Fruit fly (Drosophila melanogaster): Measurements from ENCODE around the gene alpha-Est2.

Gene alpha-Est2

DNA sequence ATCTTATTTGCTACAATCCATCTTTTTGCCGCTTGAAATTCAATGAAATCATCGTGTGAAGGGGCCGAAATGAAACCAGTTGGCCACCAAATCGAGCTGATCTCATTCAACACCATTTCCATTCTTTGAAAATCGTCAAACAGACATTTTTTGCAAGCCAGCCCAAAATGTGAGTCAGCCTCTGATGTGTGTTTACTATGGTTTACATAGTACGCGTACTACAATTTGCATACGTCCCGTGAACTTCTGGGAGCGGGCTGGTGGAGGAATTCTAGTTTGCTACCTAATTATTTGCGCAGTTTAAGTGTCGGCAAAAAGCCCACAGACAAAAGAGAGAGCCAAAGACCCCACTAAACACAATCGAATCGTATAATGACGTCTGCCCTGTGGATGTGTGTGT, 38.4 kb upstream of the alpha-Est2 start:
- no peak for TF ChIP-seq Hnf4 (GFP tag; optimal IDR thresholded peaks at IDR 0.05)
- no peak for TF ChIP-seq OdsH (GFP tag; optimal IDR thresholded peaks at IDR 0.05)

DNA sequence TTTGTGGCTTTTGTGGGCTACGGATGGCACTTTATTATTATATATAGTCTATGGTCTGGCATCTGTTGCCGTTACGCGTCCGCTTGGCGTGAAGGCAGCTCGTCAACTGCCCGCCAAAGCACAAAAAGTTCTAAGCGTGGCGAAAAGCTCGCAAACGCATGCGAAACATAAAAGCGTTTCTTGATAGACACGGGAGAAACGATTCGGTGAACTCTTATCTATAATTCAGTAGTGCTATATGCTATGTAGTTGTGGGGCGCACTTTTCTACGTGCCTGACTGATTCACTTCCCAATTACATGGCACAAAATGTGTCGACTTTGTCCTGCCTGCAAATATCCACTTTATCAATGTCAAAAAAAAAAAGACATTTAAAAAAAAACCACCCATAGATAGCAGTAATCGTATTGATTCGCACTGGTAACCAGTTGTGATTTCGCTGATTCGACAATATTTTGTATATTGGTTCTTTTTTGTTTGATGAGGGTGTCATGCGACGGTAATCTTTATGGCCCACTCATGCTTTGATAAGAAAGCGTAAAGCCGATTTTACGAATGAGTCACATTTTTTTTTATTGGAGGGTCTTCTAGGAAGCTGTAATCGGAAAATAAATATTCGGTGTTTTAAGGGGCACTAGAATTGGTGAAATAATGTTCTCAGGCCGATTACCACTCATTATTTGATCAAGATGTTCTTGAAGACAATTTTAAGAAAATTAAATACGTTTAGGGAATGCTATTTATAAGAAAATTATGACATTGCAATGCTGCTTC, 36.4 kb upstream of the alpha-Est2 start, which contains the start of gene alpha-Est9:
Gene alpha-Est9, minus strand, starts transcription at position 110 of the 773 bp plus-strand sequence.
- no peak for TF ChIP-seq Mio (GFP tag; optimal IDR thresholded peaks at IDR 0.05)
- no peak for TF ChIP-seq sv (GFP tag; optimal IDR thresholded peaks at IDR 0.05)
- TF ChIP-seq Jra (GFP tag; optimal IDR thresholded peaks at IDR 0.05): no peak
- no peak for TF ChIP-seq psq (GFP tag; optimal IDR thresholded peaks at IDR 0.05)
- no peak for TF ChIP-seq woc (GFP tag; optimal IDR thresholded peaks at IDR 0.05)
- peak; percentile 0 for TF ChIP-seq br (GFP tag; optimal IDR thresholded peaks at IDR 0.05)
- peak; percentile 55 for TF ChIP-seq h (GFP tag; optimal IDR thresholded peaks at IDR 0.05)
- no peak for TF ChIP-seq rgr (GFP tag; optimal IDR thresholded peaks at IDR 0.05)
- no peak for TF ChIP-seq Hr78 (GFP tag; optimal IDR thresholded peaks at IDR 0.05)
- no peak for TF ChIP-seq Abd-B (GFP tag; optimal IDR thresholded peaks at IDR 0.05)
- no peak for TF ChIP-seq Myc (optimal IDR thresholded peaks at IDR 0.05)
- TF ChIP-seq Rel (GFP tag; optimal IDR thresholded peaks at IDR 0.05): no peak
- peak; percentile 69 for TF ChIP-seq Rel (tag; optimal IDR thresholded peaks at IDR 0.05)
- no peak for TF ChIP-seq brk (GFP tag; optimal IDR thresholded peaks at IDR 0.05)
- TF ChIP-seq dmrt93B (GFP tag; optimal IDR thresholded peaks at IDR 0.05): no peak
- peak; percentile 24 for TF ChIP-seq CrebA (GFP tag; optimal IDR thresholded peaks at IDR 0.05; ENCODE audit: borderline replicate concordance)
- TF ChIP-seq lola (GFP tag; optimal IDR thresholded peaks at IDR 0.05): no peak
- no peak for TF ChIP-seq Dif (GFP tag; optimal IDR thresholded peaks at IDR 0.05; ENCODE audit: partially characterized antibody)
- no peak for TF ChIP-seq CG9705 (GFP tag; optimal IDR thresholded peaks at IDR 0.05)
- no peak for TF ChIP-seq Vsx2 (GFP tag; optimal IDR thresholded peaks at IDR 0.05; ENCODE audit: partially characterized antibody)
- TF ChIP-seq pan (optimal IDR thresholded peaks at IDR 0.05): no peak
- TF ChIP-seq fru (GFP tag; optimal IDR thresholded peaks at IDR 0.05): no peak
- TF ChIP-seq foxo (GFP tag; optimal IDR thresholded peaks at IDR 0.05): peak in 1 of 2 experiments; percentile 4

DNA sequence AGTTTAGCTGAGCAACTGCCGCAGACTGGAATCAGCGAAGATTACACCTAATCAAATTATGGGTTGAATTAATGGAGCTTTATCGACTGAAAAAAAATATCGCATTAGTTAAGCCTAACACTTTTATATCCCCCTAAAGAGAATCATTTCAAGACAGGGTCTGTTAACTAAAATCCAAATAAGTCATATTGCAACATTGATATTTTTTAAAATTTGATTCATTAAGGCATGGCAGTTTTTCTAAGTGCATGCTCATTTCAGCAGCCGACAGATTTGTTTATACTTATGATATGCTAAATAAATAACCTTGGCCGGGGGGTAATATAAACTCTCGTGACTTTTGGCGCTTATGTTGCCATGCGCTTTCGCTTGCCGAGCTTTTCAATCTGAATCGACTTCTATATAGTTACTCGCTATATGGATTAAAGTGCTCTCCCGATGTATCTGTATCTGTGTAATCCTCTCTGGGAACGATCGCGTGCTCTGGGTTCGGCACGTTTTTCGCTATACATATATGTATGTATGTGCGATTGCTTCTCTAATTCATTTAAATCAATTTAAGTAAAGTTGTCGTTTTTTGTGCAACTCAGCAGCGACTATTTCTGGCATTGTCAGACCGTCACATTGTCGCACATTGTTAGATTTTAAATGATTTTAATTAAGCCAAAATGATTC, 35.2 kb upstream of the alpha-Est2 start:
- peak in 1 of 2 experiments; percentile 60 for TF ChIP-seq foxo (GFP tag; optimal IDR thresholded peaks at IDR 0.05)
- TF ChIP-seq br (GFP tag; optimal IDR thresholded peaks at IDR 0.05): peak; percentile 10
- TF ChIP-seq fru (GFP tag; optimal IDR thresholded peaks at IDR 0.05): peak; percentile 47
- no peak for TF ChIP-seq jim (GFP tag; optimal IDR thresholded peaks at IDR 0.05)
- peak; percentile 57 for TF ChIP-seq OdsH (GFP tag; optimal IDR thresholded peaks at IDR 0.05)
- TF ChIP-seq h (GFP tag; optimal IDR thresholded peaks at IDR 0.05): peak; percentile 63
- peak; percentile 11 for TF ChIP-seq psq (GFP tag; optimal IDR thresholded peaks at IDR 0.05)
- TF ChIP-seq sv (GFP tag; optimal IDR thresholded peaks at IDR 0.05): peak; percentile 83
- TF ChIP-seq dsf (GFP tag; optimal IDR thresholded peaks at IDR 0.05; ENCODE audit: borderline replicate concordance): no peak
- peak; percentile 45 for TF ChIP-seq ey (GFP tag; optimal IDR thresholded peaks at IDR 0.05)
- peak; percentile 35 for TF ChIP-seq Hnf4 (GFP tag; optimal IDR thresholded peaks at IDR 0.05)
- TF ChIP-seq Hr78 (GFP tag; optimal IDR thresholded peaks at IDR 0.05): no peak
- TF ChIP-seq HLH106 (tag; optimal IDR thresholded peaks at IDR 0.05): peak; percentile 50
- TF ChIP-seq Sp1 (GFP tag; optimal IDR thresholded peaks at IDR 0.05): no peak
- TF ChIP-seq rgr (GFP tag; optimal IDR thresholded peaks at IDR 0.05): peak; percentile 55

DNA sequence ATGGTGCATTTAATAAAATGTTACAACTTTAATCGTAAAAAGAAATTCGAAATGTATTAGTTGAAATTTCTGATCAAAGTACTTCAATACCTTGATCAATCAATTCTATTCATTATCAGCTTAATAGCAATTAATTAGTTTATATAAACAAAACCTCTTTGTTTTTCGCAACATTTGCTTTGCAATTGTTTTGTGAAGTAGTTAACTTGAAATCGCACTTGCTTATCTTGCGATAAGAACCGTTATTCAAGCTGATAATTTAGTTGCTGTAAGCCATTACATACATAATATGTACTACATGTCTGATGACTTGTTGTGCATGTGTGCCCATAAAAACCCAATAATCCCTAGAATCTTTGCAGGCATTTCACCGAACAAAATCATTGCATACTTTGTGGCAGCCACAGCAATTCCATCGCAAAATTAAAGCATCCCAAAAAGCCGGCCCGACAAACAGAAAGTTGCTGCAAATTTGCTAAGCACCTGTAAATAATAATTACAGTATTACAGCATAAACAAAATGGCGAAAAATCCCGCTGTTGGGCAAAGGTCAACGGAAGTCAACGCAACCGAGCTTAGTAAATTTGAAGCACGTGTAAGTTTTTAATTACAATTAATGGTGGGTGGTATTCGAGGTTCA, 33.3 kb upstream of the alpha-Est2 start:
- TF ChIP-seq Rel (GFP tag; optimal IDR thresholded peaks at IDR 0.05) (no peak), Rel (tag; optimal IDR thresholded peaks at IDR 0.05) (no peak), Dif (GFP tag; optimal IDR thresholded peaks at IDR 0.05; ENCODE audit: partially characterized antibody) (peak; percentile 36), sv (GFP tag; optimal IDR thresholded peaks at IDR 0.05) (no peak), Vsx2 (GFP tag; optimal IDR thresholded peaks at IDR 0.05; ENCODE audit: partially characterized antibody) (peak; percentile 52), woc (GFP tag; optimal IDR thresholded peaks at IDR 0.05) (no peak), Sp1 (GFP tag; optimal IDR thresholded peaks at IDR 0.05) (no peak), Myc (optimal IDR thresholded peaks at IDR 0.05) (peak; percentile 86), Abd-B (GFP tag; optimal IDR thresholded peaks at IDR 0.05) (peak; percentile 38), lola (GFP tag; optimal IDR thresholded peaks at IDR 0.05) (peak; percentile 86), CG9705 (GFP tag; optimal IDR thresholded peaks at IDR 0.05) (no peak), N (GFP tag; optimal IDR thresholded peaks at IDR 0.05) (peak; percentile 69), dsf (GFP tag; optimal IDR thresholded peaks at IDR 0.05; ENCODE audit: borderline replicate concordance) (no peak)
